Worm (Caenorhabditis elegans) whole organism, L3 larva: Measurements from ENCODE around the gene Y69A2AR.24.
A peak's percentile ranks its signal among the peaks of the same experiment; 100 is the strongest.

Source experiments
- R02D3.7 ChIP-seq: fragments of 150-350 bp; optimal IDR thresholded peaks from 2 replicates; lab custom pipeline; 2014; ENCODE audit warnings: missing biosample characterization, missing genetic modification characterization
- ZK546.5 ChIP-seq: sonication (generic microtip); optimal IDR thresholded peaks from 2 replicates; lab custom pipeline; 2017; ENCODE audit warnings: missing biosample characterization, missing genetic modification characterization
- aly-2 ChIP-seq: fragments of 150-350 bp; optimal IDR thresholded peaks from 2 replicates; lab custom pipeline; 2014; ENCODE audit warnings: missing biosample characterization, missing genetic modification characterization
- ama-1 ChIP-seq: fragments of 150-350 bp; optimal IDR thresholded peaks from 2 replicates; lab custom pipeline; 2018
- ceh-16 ChIP-seq: sonication (generic microtip); optimal IDR thresholded peaks from 2 replicates; lab custom pipeline; 2017; ENCODE audit warnings: missing biosample characterization, missing genetic modification characterization
- ceh-28 ChIP-seq: fragments of 150-350 bp; optimal IDR thresholded peaks from 2 replicates; lab custom pipeline; 2014; ENCODE audit warnings: missing biosample characterization, missing genetic modification reagents, missing genetic modification characterization
- ceh-82 ChIP-seq: fragments of 150-350 bp; optimal IDR thresholded peaks from 2 replicates; lab custom pipeline; 2014; ENCODE audit warnings: missing biosample characterization, missing genetic modification characterization
- ceh-9 ChIP-seq: sonication (generic microtip); optimal IDR thresholded peaks from 2 replicates; lab custom pipeline; 2018; ENCODE audit warnings: missing biosample characterization, missing genetic modification characterization
- daf-12 ChIP-seq: fragments of 150-350 bp; optimal IDR thresholded peaks from 2 replicates; lab custom pipeline; 2014; ENCODE audit warnings: missing biosample characterization, missing genetic modification reagents, missing genetic modification characterization
- egl-27 ChIP-seq: sonication (generic microtip); optimal IDR thresholded peaks from 4 replicates; lab custom pipeline; 2017; ENCODE audit warnings: missing biosample characterization, missing genetic modification reagents, missing genetic modification characterization
- egl-5 ChIP-seq: fragments of 150-350 bp; optimal IDR thresholded peaks from 2 replicates; lab custom pipeline; 2017; ENCODE audit warnings: missing biosample characterization, missing genetic modification reagents, missing genetic modification characterization, inconsistent platforms
- elt-1 ChIP-seq: fragments of 150-350 bp; optimal IDR thresholded peaks from 2 replicates; lab custom pipeline; 2014; ENCODE audit warnings: missing biosample characterization, missing genetic modification characterization
- elt-2 ChIP-seq: sonication (generic microtip); optimal IDR thresholded peaks from 2 replicates; lab custom pipeline; 2016; ENCODE audit warnings: missing genetic modification reagents, mild to moderate bottlenecking, missing genetic modification characterization, missing compliant biosample characterization
- elt-3 ChIP-seq, 3 experiments: fragments of 150-350 bp in 1 of 3; sonication (generic microtip) in 2 of 3; optimal IDR thresholded peaks; 2 replicates in 2 of 3; 4 replicates in 1 of 3; lab custom pipeline; 2014 to 2017; ENCODE audit warnings: missing biosample characterization in 3 of 3, missing genetic modification characterization in 3 of 3
- eor-1 ChIP-seq, 2 experiments: fragments of 150-350 bp; optimal IDR thresholded peaks; 2 replicates each; lab custom pipeline; 2014 to 2018; ENCODE audit warnings: missing biosample characterization in 2 of 2, missing genetic modification characterization in 2 of 2
- fkh-10 ChIP-seq: sonication (generic microtip); optimal IDR thresholded peaks from 2 replicates; lab custom pipeline; 2017; ENCODE audit warnings: missing biosample characterization, missing genetic modification reagents, missing genetic modification characterization
- fkh-2 ChIP-seq: fragments of 150-350 bp; optimal IDR thresholded peaks from 2 replicates; lab custom pipeline; 2014; ENCODE audit warnings: missing biosample characterization, missing genetic modification reagents, missing genetic modification characterization
- fos-1 ChIP-seq: fragments of 150-350 bp; optimal IDR thresholded peaks from 2 replicates; lab custom pipeline; 2014; ENCODE audit warnings: missing biosample characterization, missing genetic modification characterization
- hmg-11 ChIP-seq: sonication (generic microtip); optimal IDR thresholded peaks from 2 replicates; lab custom pipeline; 2016; ENCODE audit warnings: missing genetic modification characterization, missing compliant biosample characterization
- jun-1 ChIP-seq: fragments of 150-350 bp; optimal IDR thresholded peaks from 2 replicates; lab custom pipeline; 2014; ENCODE audit warnings: missing biosample characterization, missing genetic modification reagents, missing genetic modification characterization
- lin-15B ChIP-seq: fragments of 150-350 bp; optimal IDR thresholded peaks from 2 replicates; lab custom pipeline; 2014; ENCODE audit warnings: missing biosample characterization, missing genetic modification characterization
- lin-39 ChIP-seq: fragments of 150-350 bp; optimal IDR thresholded peaks from 2 replicates; lab custom pipeline; 2018; ENCODE audit warnings: missing biosample characterization, missing genetic modification reagents, missing genetic modification characterization
- lsy-12 ChIP-seq: sonication (generic microtip); optimal IDR thresholded peaks from 2 replicates; lab custom pipeline; 2016; ENCODE audit warnings: mild to moderate bottlenecking, missing genetic modification characterization, missing compliant biosample characterization
- mdl-1 ChIP-seq: fragments of 150-350 bp; optimal IDR thresholded peaks from 2 replicates; lab custom pipeline; 2014; ENCODE audit warnings: missing biosample characterization, missing genetic modification characterization
- mml-1 ChIP-seq: fragments of 150-350 bp; sonication (generic microtip); optimal IDR thresholded peaks from 3 replicates; lab custom pipeline; 2014; ENCODE audit warnings: missing biosample characterization, missing genetic modification characterization
- nfya-1 ChIP-seq: sonication (generic microtip); optimal IDR thresholded peaks from 2 replicates; lab custom pipeline; 2017; ENCODE audit warnings: missing genetic modification characterization, mild to moderate bottlenecking, missing compliant biosample characterization, antibody characterized with exemption, moderate library complexity; ENCODE audit not compliant: insufficient read depth
- nhr-11 ChIP-seq: fragments of 150-350 bp; optimal IDR thresholded peaks from 2 replicates; lab custom pipeline; 2014; ENCODE audit warnings: missing biosample characterization, missing genetic modification characterization
- nhr-12 ChIP-seq: fragments of 150-350 bp; optimal IDR thresholded peaks from 2 replicates; lab custom pipeline; 2014; ENCODE audit warnings: missing biosample characterization, missing genetic modification characterization
- nhr-23 ChIP-seq: fragments of 150-350 bp; optimal IDR thresholded peaks from 2 replicates; lab custom pipeline; 2014; ENCODE audit warnings: missing biosample characterization, missing genetic modification reagents, missing genetic modification characterization
- nhr-237 ChIP-seq: fragments of 150-350 bp; optimal IDR thresholded peaks from 2 replicates; lab custom pipeline; 2014; ENCODE audit warnings: missing biosample characterization, missing genetic modification characterization
- nhr-25 ChIP-seq: sonication (generic microtip); optimal IDR thresholded peaks from 2 replicates; lab custom pipeline; 2017; ENCODE audit warnings: missing biosample characterization, missing genetic modification characterization
- nhr-43 ChIP-seq: sonication (generic microtip); optimal IDR thresholded peaks from 2 replicates; lab custom pipeline; 2016; ENCODE audit warnings: mild to moderate bottlenecking, missing genetic modification characterization, missing compliant biosample characterization; ENCODE audit not compliant: poor library complexity, severe bottlenecking
- nhr-67 ChIP-seq: fragments of 150-350 bp; optimal IDR thresholded peaks from 2 replicates; lab custom pipeline; 2014; ENCODE audit warnings: missing biosample characterization, missing genetic modification characterization
- nhr-76 ChIP-seq: fragments of 150-350 bp; sonication (generic microtip); optimal IDR thresholded peaks from 5 replicates; lab custom pipeline; 2014; ENCODE audit warnings: missing biosample characterization, missing genetic modification characterization
- nhr-77 ChIP-seq: fragments of 150-350 bp; optimal IDR thresholded peaks from 2 replicates; lab custom pipeline; 2014; ENCODE audit warnings: missing biosample characterization, missing genetic modification characterization
- pha-4 ChIP-seq: fragments of 150-350 bp; optimal IDR thresholded peaks from 2 replicates; lab custom pipeline; 2014; ENCODE audit warnings: missing biosample characterization, missing genetic modification reagents, missing genetic modification characterization
- pqm-1 ChIP-seq: fragments of 150-350 bp; optimal IDR thresholded peaks from 2 replicates; lab custom pipeline; 2017; ENCODE audit warnings: missing biosample characterization, missing genetic modification characterization, inconsistent platforms
- sea-2 ChIP-seq: fragments of 150-350 bp; sonication (generic microtip); optimal IDR thresholded peaks from 4 replicates; lab custom pipeline; 2014; ENCODE audit warnings: missing biosample characterization, missing genetic modification reagents, missing genetic modification characterization
- skn-1 ChIP-seq: fragments of 150-350 bp; optimal IDR thresholded peaks from 2 replicates; lab custom pipeline; 2014; ENCODE audit warnings: missing biosample characterization, missing genetic modification characterization
- snpc-4 ChIP-seq: fragments of 150-350 bp; optimal IDR thresholded peaks from 2 replicates; lab custom pipeline; 2014; ENCODE audit warnings: missing biosample characterization, missing genetic modification characterization
- tbx-2 ChIP-seq: sonication (generic microtip); optimal IDR thresholded peaks from 2 replicates; lab custom pipeline; 2016; ENCODE audit warnings: mild to moderate bottlenecking, missing genetic modification characterization, missing compliant biosample characterization
- unc-39 ChIP-seq: sonication (generic microtip); optimal IDR thresholded peaks from 4 replicates; lab custom pipeline; 2017; ENCODE audit warnings: missing biosample characterization, missing genetic modification characterization
- unc-62 ChIP-seq: fragments of 150-350 bp; sonication (generic microtip); optimal IDR thresholded peaks from 4 replicates; lab custom pipeline; 2014; ENCODE audit warnings: missing biosample characterization, missing genetic modification reagents, missing genetic modification characterization
- ztf-11 ChIP-seq: fragments of 150-350 bp; optimal IDR thresholded peaks from 2 replicates; lab custom pipeline; 2014; ENCODE audit warnings: missing biosample characterization, missing genetic modification characterization
- ztf-4 ChIP-seq: fragments of 150-350 bp; optimal IDR thresholded peaks from 2 replicates; lab custom pipeline; 2014; ENCODE audit warnings: missing biosample characterization, missing genetic modification characterization

The Y69A2AR.24 gene

ce11 chrIV:2603556-2604021 lies 39.7 kb upstream of the Y69A2AR.24 start:
- TF ChIP-seq ceh-9 (tag; lab: Kevin White, UChicago): no peak
- peak; percentile 87 for TF ChIP-seq ama-1 (lab: Kevin White, UChicago)
- no peak for TF ChIP-seq nhr-67 (tag; lab: Kevin White, UChicago)
- TF ChIP-seq R02D3.7: no peak
- TF ChIP-seq lin-15B: no peak
- no peak for TF ChIP-seq nhr-237 (tag; lab: Kevin White, UChicago)
- TF ChIP-seq hmg-11 (tag; lab: Kevin White, UChicago): no peak
- TF ChIP-seq nhr-25 (tag; lab: Kevin White, UChicago): peak; percentile 22
- no peak for TF ChIP-seq ceh-82
- TF ChIP-seq unc-39 (tag; lab: Kevin White, UChicago): no peak
- no peak for TF ChIP-seq nhr-76
- peak; percentile 11 for TF ChIP-seq nhr-23
- no peak for TF ChIP-seq elt-2 (tag; lab: Kevin White, UChicago)
- no peak for TF ChIP-seq nhr-77 (tag; lab: Kevin White, UChicago)
- peak; percentile 43 for TF ChIP-seq egl-5
- peak; percentile 32 for TF ChIP-seq nfya-1 (tag; lab: Kevin White, UChicago)
- no peak for TF ChIP-seq ZK546.5
- no peak for TF ChIP-seq fkh-2 (tag; lab: Kevin White, UChicago)
- TF ChIP-seq elt-1 (tag; lab: Kevin White, UChicago): no peak
- TF ChIP-seq lin-39 (tag; lab: Kevin White, UChicago): no peak
- TF ChIP-seq pha-4 (tag; lab: Kevin White, UChicago): peak; percentile 61
- no peak for TF ChIP-seq elt-3 (tag; optimal IDR thresholded peaks at IDR 0.05; lab: Kevin White, UChicago)
- no peak for TF ChIP-seq nhr-43 (tag; lab: Kevin White, UChicago)

ce11 chrIV:2602862-2603189 lies 39.0 kb upstream of the Y69A2AR.24 start:
- TF ChIP-seq fkh-2 (tag; lab: Kevin White, UChicago) (no peak), nhr-25 (tag; lab: Kevin White, UChicago) (no peak)

- TF ChIP-seq sea-2 (GFP tag; lab: Kevin White, UChicago) (peak; percentile 22), ZK546.5 (no peak), lsy-12 (peak; percentile 97), eor-1 (tag; optimal IDR thresholded peaks at IDR 0.05; lab: Kevin White, UChicago) (peak in 1 of 2 experiments; percentile 86), nhr-25 (tag; lab: Kevin White, UChicago) (peak; percentile 99), snpc-4 (tag; lab: Kevin White, UChicago) (peak; percentile 84), elt-2 (tag; lab: Kevin White, UChicago) (peak; percentile 96), nhr-12 (tag; lab: Kevin White, UChicago) (no peak), pqm-1 (tag; lab: Kevin White, UChicago) (peak; percentile 97), fos-1 (tag; lab: Kevin White, UChicago) (peak; percentile 65), pha-4 (tag; lab: Kevin White, UChicago) (peak; percentile 99), lin-15B (peak; percentile 82), ceh-82 (peak; percentile 5), egl-5 (peak; percentile 39), mdl-1 (tag; lab: Kevin White, UChicago) (peak; percentile 90), nfya-1 (tag; lab: Kevin White, UChicago) (peak; percentile 96), tbx-2 (tag; lab: Kevin White, UChicago) (peak; percentile 81), fkh-2 (tag; lab: Kevin White, UChicago) (no peak), lin-39 (tag; lab: Kevin White, UChicago) (peak; percentile 73), ceh-16 (tag; lab: Kevin White, UChicago) (no peak), skn-1 (peak; percentile 96), mml-1 (tag; lab: Kevin White, UChicago) (peak; percentile 86), ceh-9 (tag; lab: Kevin White, UChicago) (no peak), jun-1 (tag; lab: Kevin White, UChicago) (peak; percentile 99), elt-3 (tag; optimal IDR thresholded peaks at IDR 0.05; lab: Kevin White, UChicago) (peak; percentile 44 to 83 (median 80)), unc-62 (GFP tag; lab: Kevin White, UChicago) (peak; percentile 86), nhr-11 (tag; lab: Kevin White, UChicago) (peak; percentile 91), ceh-28 (tag; lab: Kevin White, UChicago) (peak; percentile 91), ztf-11 (no peak), ztf-4 (tag; lab: Kevin White, UChicago) (peak; percentile 90), unc-39 (tag; lab: Kevin White, UChicago) (no peak), aly-2 (tag; lab: Kevin White, UChicago) (no peak), nhr-77 (tag; lab: Kevin White, UChicago) (peak; percentile 70), egl-27 (tag; lab: Kevin White, UChicago) (peak; percentile 79), daf-12 (tag; lab: Kevin White, UChicago) (no peak), hmg-11 (tag; lab: Kevin White, UChicago) (peak; percentile 91), R02D3.7 (peak; percentile 70), fkh-10 (GFP tag; lab: Kevin White, UChicago) (peak; percentile 55), nhr-23 (peak; percentile 99)
These were observed 38.4 kb upstream of the Y69A2AR.24 start for ce11 chrIV:2601988-2602861.
